Worm (Caenorhabditis elegans) whole organism, young adult: ENCODE data around the gene C17H11.5.

ENCODE experiments used
- C06A6.2 ChIP-seq: fragments of 200-800 bp; sonication (Bioruptor generic); conservative IDR thresholded peaks from 2 replicates; pipeline ENCODE4 v1.3.6; 2022; ENCODE audit warnings: missing genetic modification characterization, missing compliant biosample characterization
- F33H1.4 ChIP-seq: fragments of 200-800 bp; sonication (Bioruptor generic); IDR thresholded peaks from 2 replicates; pipeline ENCODE4 v1.3.6; 2022; ENCODE audit warnings: missing genetic modification reagents, missing genetic modification characterization, missing compliant biosample characterization
- F57A8.1 ChIP-seq: fragments of 200-800 bp; sonication (Bioruptor generic); optimal IDR thresholded peaks from 2 replicates; lab custom pipeline; 2018; ENCODE audit warnings: mild to moderate bottlenecking, missing genetic modification characterization, moderate library complexity, missing compliant biosample characterization
- K12H6.12 ChIP-seq: fragments of 200-800 bp; sonication (Bioruptor generic); optimal IDR thresholded peaks from 2 replicates; lab custom pipeline; 2018; ENCODE audit warnings: mild to moderate bottlenecking, missing genetic modification characterization, missing compliant biosample characterization
- T07F8.4 ChIP-seq: sonication (generic microtip); optimal IDR thresholded peaks from 2 replicates; lab custom pipeline; 2016; ENCODE audit warnings: mild to moderate bottlenecking, missing genetic modification characterization, moderate library complexity, missing compliant biosample characterization
- Y53G8AR.9 ChIP-seq: fragments of 200-800 bp; sonication (Bioruptor generic); conservative IDR thresholded peaks from 2 replicates; pipeline ENCODE4 v1.3.6; 2022; ENCODE audit warnings: missing genetic modification reagents, missing genetic modification characterization, missing compliant biosample characterization
- Y67H2A.10 ChIP-seq: fragments of 200-800 bp; sonication (Bioruptor generic); conservative IDR thresholded peaks from 2 replicates; pipeline ENCODE4 v1.3.6; 2022; ENCODE audit warnings: missing genetic modification reagents, missing genetic modification characterization, missing compliant biosample characterization
- akir-1 ChIP-seq: fragments of 200-800 bp; sonication (Bioruptor generic); optimal IDR thresholded peaks from 2 replicates; lab custom pipeline; 2018; ENCODE audit warnings: mild to moderate bottlenecking, missing genetic modification characterization, moderate library complexity, missing compliant biosample characterization
- attf-5 ChIP-seq: fragments of 200-800 bp; sonication (Bioruptor generic); optimal IDR thresholded peaks from 2 replicates; lab custom pipeline; 2018; ENCODE audit warnings: mild to moderate bottlenecking, missing genetic modification characterization, missing compliant biosample characterization
- attf-6 ChIP-seq: fragments of 200-800 bp; sonication (Bioruptor generic); IDR thresholded peaks from 2 replicates; pipeline ENCODE4 v1.3.6; 2022; ENCODE audit warnings: missing genetic modification reagents, missing genetic modification characterization, missing compliant biosample characterization
- ccch-3 ChIP-seq: fragments of 200-800 bp; sonication (Bioruptor generic); optimal IDR thresholded peaks from 2 replicates; lab custom pipeline; 2018; ENCODE audit warnings: mild to moderate bottlenecking, missing genetic modification characterization, missing compliant biosample characterization
- cebp-1 ChIP-seq, 2 experiments: fragments of 200-800 bp in 1 of 2; sonication (Bioruptor generic) in 1 of 2; sonication (generic microtip) in 1 of 2; IDR thresholded peaks in 1 of 2; optimal IDR thresholded peaks in 1 of 2; 2 replicates each; pipeline versions ENCODE4 v1.3.6 to Lab custom; 2017 to 2022; ENCODE audit warnings: missing compliant biosample characterization in 2 of 2, missing genetic modification characterization in 2 of 2, mild to moderate bottlenecking in 1 of 2, missing genetic modification reagents in 1 of 2, moderate library complexity in 1 of 2
- cebp-2 ChIP-seq: fragments of 200-800 bp; sonication (Bioruptor generic); IDR thresholded peaks from 2 replicates; pipeline ENCODE4 v1.3.6; 2022; ENCODE audit warnings: missing genetic modification characterization, missing compliant biosample characterization
- ceh-100 ChIP-seq: fragments of 200-800 bp; sonication (Bioruptor generic); IDR thresholded peaks from 2 replicates; pipeline ENCODE4 v1.3.6; 2022; ENCODE audit warnings: missing genetic modification reagents, missing genetic modification characterization, missing compliant biosample characterization
- ceh-27 ChIP-seq: fragments of 200-800 bp; sonication (Bioruptor generic); optimal IDR thresholded peaks from 2 replicates; lab custom pipeline; 2018; ENCODE audit warnings: mild to moderate bottlenecking, missing genetic modification characterization, moderate library complexity, missing compliant biosample characterization
- ceh-40 ChIP-seq: fragments of 200-800 bp; sonication (Bioruptor generic); IDR thresholded peaks from 2 replicates; pipeline ENCODE4 v1.3.6; 2022; ENCODE audit warnings: missing genetic modification characterization, missing compliant biosample characterization
- ceh-58 ChIP-seq: fragments of 200-800 bp; sonication (Bioruptor generic); IDR thresholded peaks from 2 replicates; pipeline ENCODE4 v1.3.6; 2022; ENCODE audit warnings: missing genetic modification characterization, missing compliant biosample characterization
- ceh-91 ChIP-seq: fragments of 200-800 bp; sonication (Bioruptor generic); IDR thresholded peaks from 2 replicates; pipeline ENCODE4 v1.3.6; 2022; ENCODE audit warnings: missing genetic modification reagents, missing genetic modification characterization, missing compliant biosample characterization
- chd-7 ChIP-seq: sonication (generic microtip); optimal IDR thresholded peaks from 2 replicates; lab custom pipeline; 2016; ENCODE audit warnings: mild to moderate bottlenecking, missing genetic modification characterization, moderate library complexity, missing compliant biosample characterization
- die-1 ChIP-seq: sonication (generic microtip); optimal IDR thresholded peaks from 2 replicates; lab custom pipeline; 2016; ENCODE audit warnings: missing genotype, mild to moderate bottlenecking, missing genetic modification characterization, missing compliant biosample characterization
- dox-1 ChIP-seq: fragments of 200-800 bp; sonication (Bioruptor generic); IDR thresholded peaks from 2 replicates; pipeline ENCODE4 v1.3.6; 2022; ENCODE audit warnings: missing genetic modification reagents, missing genetic modification characterization, missing compliant biosample characterization
- dpff-1 ChIP-seq: sonication (generic microtip); optimal IDR thresholded peaks from 2 replicates; lab custom pipeline; 2017; ENCODE audit warnings: mild to moderate bottlenecking, missing genetic modification characterization, missing compliant biosample characterization
- dpl-1 ChIP-seq: fragments of 150-350 bp; optimal IDR thresholded peaks from 2 replicates; lab custom pipeline; 2014; ENCODE audit warnings: missing biosample characterization, missing genetic modification reagents, missing genetic modification characterization
- egl-44 ChIP-seq: fragments of 200-800 bp; sonication (Bioruptor generic); IDR thresholded peaks from 2 replicates; pipeline ENCODE4 v1.3.6; 2022; ENCODE audit warnings: missing genetic modification reagents, missing genetic modification characterization, missing compliant biosample characterization
- ekl-4 ChIP-seq: fragments of 200-800 bp; sonication (Bioruptor generic); IDR thresholded peaks from 2 replicates; pipeline ENCODE4 v1.3.6; 2022; ENCODE audit warnings: missing genetic modification reagents, missing genetic modification characterization, missing compliant biosample characterization
- gei-17 ChIP-seq: fragments of 200-800 bp; sonication (Bioruptor generic); optimal IDR thresholded peaks from 2 replicates; lab custom pipeline; 2018; ENCODE audit warnings: mild to moderate bottlenecking, missing genetic modification characterization, missing compliant biosample characterization
- him-1 ChIP-seq: sonication (generic microtip); optimal IDR thresholded peaks from 2 replicates; lab custom pipeline; 2016; ENCODE audit warnings: missing genotype, missing genetic modification reagents, missing genetic modification characterization, missing compliant biosample characterization
- hmg-1.2 ChIP-seq: fragments of 200-800 bp; sonication (Bioruptor generic); IDR thresholded peaks from 2 replicates; pipeline ENCODE4 v1.3.6; 2022; ENCODE audit warnings: missing genetic modification reagents, missing genetic modification characterization, missing compliant biosample characterization
- hmg-20 ChIP-seq: fragments of 200-800 bp; sonication (Bioruptor generic); IDR thresholded peaks from 2 replicates; pipeline ENCODE4 v1.3.6; 2022; ENCODE audit warnings: missing genetic modification reagents, missing genetic modification characterization, missing compliant biosample characterization
- let-526 ChIP-seq: fragments of 200-800 bp; sonication (Bioruptor generic); IDR thresholded peaks from 2 replicates; pipeline ENCODE4 v1.3.6; 2022; ENCODE audit warnings: missing genetic modification reagents, missing genetic modification characterization, missing compliant biosample characterization
- lin-26 ChIP-seq: fragments of 200-800 bp; sonication (Bioruptor generic); IDR thresholded peaks from 2 replicates; pipeline ENCODE4 v1.3.6; 2022; ENCODE audit warnings: missing genetic modification reagents, missing genetic modification characterization, missing compliant biosample characterization
- madf-10 ChIP-seq: sonication (generic microtip); optimal IDR thresholded peaks from 2 replicates; lab custom pipeline; 2016; ENCODE audit warnings: mild to moderate bottlenecking, missing genetic modification characterization, missing compliant biosample characterization
- madf-3 ChIP-seq: fragments of 200-800 bp; sonication (Bioruptor generic); IDR thresholded peaks from 2 replicates; pipeline ENCODE4 v1.3.6; 2022; ENCODE audit warnings: missing genetic modification reagents, missing genetic modification characterization, missing compliant biosample characterization
- mes-4 ChIP-seq: sonication (generic microtip); optimal IDR thresholded peaks from 2 replicates; lab custom pipeline; 2016; ENCODE audit warnings: missing genotype, missing genetic modification characterization, missing compliant biosample characterization
- mxl-1 ChIP-seq: sonication (generic microtip); optimal IDR thresholded peaks from 2 replicates; lab custom pipeline; 2016; ENCODE audit warnings: missing genetic modification characterization, missing compliant biosample characterization
- nfya-2 ChIP-seq: fragments of 200-800 bp; sonication (Bioruptor generic); IDR thresholded peaks from 2 replicates; pipeline ENCODE4 v1.3.6; 2022; ENCODE audit warnings: missing genetic modification reagents, missing genetic modification characterization, missing compliant biosample characterization
- nhr-120 ChIP-seq: fragments of 200-800 bp; sonication (Bioruptor generic); IDR thresholded peaks from 2 replicates; pipeline ENCODE4 v1.3.6; 2022; ENCODE audit warnings: missing genetic modification characterization, missing compliant biosample characterization
- nhr-90 ChIP-seq: sonication (generic microtip); optimal IDR thresholded peaks from 2 replicates; lab custom pipeline; 2016; ENCODE audit warnings: missing genotype, mild to moderate bottlenecking, missing genetic modification characterization, missing compliant biosample characterization
- repo-1 ChIP-seq: sonication (generic microtip); optimal IDR thresholded peaks from 2 replicates; lab custom pipeline; 2017; ENCODE audit warnings: mild to moderate bottlenecking, missing genetic modification characterization, missing compliant biosample characterization
- rpc-1 ChIP-seq, 2 experiments: fragments of 150-350 bp in 1 of 2; sonication (generic microtip) in 1 of 2; optimal IDR thresholded peaks; 2 replicates each; lab custom pipeline; 2014 to 2018; ENCODE audit warnings: missing biosample characterization in 1 of 2, missing genetic modification characterization in 1 of 2, missing genetic modification reagents in 1 of 2, missing genotype in 1 of 2
- snpc-1.1 ChIP-seq: sonication (generic microtip); optimal IDR thresholded peaks from 2 replicates; lab custom pipeline; 2017; ENCODE audit warnings: missing genetic modification characterization, mild to moderate bottlenecking, missing compliant biosample characterization, antibody characterized with exemption, moderate library complexity, missing genotype, missing genetic modification reagents; ENCODE audit not compliant: insufficient read depth
- somi-1 ChIP-seq: fragments of 200-800 bp; sonication (Bioruptor generic); optimal IDR thresholded peaks from 2 replicates; lab custom pipeline; 2018; ENCODE audit warnings: mild to moderate bottlenecking, missing genetic modification characterization, missing compliant biosample characterization
- sptf-2 ChIP-seq: fragments of 200-800 bp; sonication (Bioruptor generic); optimal IDR thresholded peaks from 2 replicates; lab custom pipeline; 2018; ENCODE audit warnings: mild to moderate bottlenecking, missing genetic modification characterization, missing compliant biosample characterization
- tbp1 ChIP-seq: fragments of 200-800 bp; sonication (Bioruptor generic); optimal IDR thresholded peaks from 2 replicates; lab custom pipeline; 2018; ENCODE audit warnings: mild to moderate bottlenecking, missing genetic modification characterization, missing compliant biosample characterization
- xnd-1 ChIP-seq: sonication (generic microtip); optimal IDR thresholded peaks from 2 replicates; lab custom pipeline; 2016; ENCODE audit warnings: missing genotype, missing genetic modification reagents, missing genetic modification characterization, missing compliant biosample characterization
- ztf-25 ChIP-seq: fragments of 200-800 bp; sonication (Bioruptor generic); IDR thresholded peaks from 2 replicates; pipeline ENCODE4 v1.3.6; 2022; ENCODE audit warnings: missing genetic modification reagents, missing genetic modification characterization, missing compliant biosample characterization
- ztf-28 ChIP-seq: fragments of 200-800 bp; sonication (Bioruptor generic); IDR thresholded peaks from 2 replicates; pipeline ENCODE4 v1.3.6; 2022; ENCODE audit warnings: missing genetic modification reagents, missing genetic modification characterization, missing compliant biosample characterization
- ztf-6 ChIP-seq: fragments of 200-800 bp; sonication (Bioruptor generic); IDR thresholded peaks from 2 replicates; pipeline ENCODE4 v1.3.6; 2022; ENCODE audit warnings: missing genetic modification reagents, missing genetic modification characterization, missing compliant biosample characterization

Gene C17H11.5

DNA sequence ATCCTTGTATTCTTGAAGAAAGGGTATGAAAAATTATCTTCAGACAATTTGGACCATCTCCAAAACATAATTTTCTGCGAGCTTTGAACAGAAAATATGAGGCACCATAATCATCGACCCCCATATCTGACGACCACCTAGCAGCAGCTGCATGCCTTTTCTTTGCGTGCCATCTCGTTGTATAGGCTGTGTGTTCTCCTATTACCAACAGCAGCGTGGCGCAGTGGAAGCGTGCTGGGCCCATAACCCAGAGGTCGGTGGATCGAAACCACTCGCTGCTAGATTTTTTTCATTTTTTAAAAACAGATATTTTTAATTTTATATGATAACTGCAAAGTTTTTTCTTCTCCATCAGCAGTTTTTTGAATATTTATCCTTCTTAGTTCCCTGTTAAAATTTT lies 29.0 kb downstream of the C17H11.5 start (continued):
- TF ChIP-seq madf-3 (GFP tag; lab: Robert Waterston, UW) (0 out of 2 replicates have a peak, but pooled peaks have one; percentile 39), dpff-1 (tag; lab: Kevin White, UChicago) (no peak), ceh-100 (no peak), ceh-40 (peak; percentile 66; the same call in 1 of the 2 replicates), ztf-6 (no peak), let-526 (GFP tag; lab: Robert Waterston, UW) (peak; percentile 60; the same call in 1 of the 2 replicates), hmg-20 (0 out of 2 replicates have a peak, but pooled peaks have one; percentile 44), nfya-2 (GFP tag; lab: Robert Waterston, UW) (no peak), K12H6.12 (tag; lab: Kevin White, UChicago) (peak; percentile 32), cebp-2 (0 out of 2 replicates have a peak, but pooled peaks have one; percentile 63), cebp-1 (GFP tag; IDR thresholded peaks at IDR 0.05; lab: Robert Waterston, UW) (no peak), cebp-1 (tag; optimal IDR thresholded peaks at IDR 0.05; lab: Kevin White, UChicago) (no peak), xnd-1 (tag; lab: Kevin White, UChicago) (no peak), lin-26 (GFP tag; lab: Robert Waterston, UW) (peak; percentile 81), T07F8.4 (no peak), attf-5 (GFP tag; lab: Kevin White, UChicago) (no peak), die-1 (tag; lab: Kevin White, UChicago) (no peak), attf-6 (no peak), ceh-91 (no peak), akir-1 (GFP tag; lab: Kevin White, UChicago) (no peak), repo-1 (peak; percentile 6), madf-10 (tag; lab: Kevin White, UChicago) (no peak), ekl-4 (GFP tag; lab: Robert Waterston, UW) (peak; percentile 67; the same call in 1 of the 2 replicates), nhr-90 (tag; lab: Kevin White, UChicago) (no peak), chd-7 (tag; lab: Kevin White, UChicago) (no peak), C06A6.2 (GFP tag; lab: Robert Waterston, UW) (no peak), Y67H2A.10 (GFP tag; lab: Robert Waterston, UW) (no peak), rpc-1 (optimal IDR thresholded peaks at IDR 0.05; lab: Kevin White, UChicago) (peak; percentile 21), rpc-1 (tag; optimal IDR thresholded peaks at IDR 0.05; lab: Kevin White, UChicago) (peak; percentile 31), ceh-27 (peak; percentile 11), sptf-2 (GFP tag; lab: Kevin White, UChicago) (no peak), hmg-1.2 (peak; percentile 69), nhr-120 (GFP tag; lab: Robert Waterston, UW) (no peak), ztf-25 (GFP tag; lab: Robert Waterston, UW) (no peak), dpl-1 (no peak), ccch-3 (no peak), dox-1 (GFP tag; lab: Robert Waterston, UW) (no peak), him-1 (tag; lab: Kevin White, UChicago) (no peak), Y53G8AR.9 (GFP tag; lab: Robert Waterston, UW) (no peak), tbp1 (GFP tag; lab: Kevin White, UChicago) (peak; percentile 88), F57A8.1 (GFP tag; lab: Kevin White, UChicago) (no peak), somi-1 (GFP tag; lab: Kevin White, UChicago) (no peak), egl-44 (GFP tag; lab: Robert Waterston, UW) (no peak), ztf-28 (GFP tag; lab: Robert Waterston, UW) (0 out of 2 replicates have a peak, but pooled peaks have one; percentile 66), mes-4 (tag; lab: Kevin White, UChicago) (no peak), ceh-58 (GFP tag; lab: Robert Waterston, UW) (no peak), mxl-1 (tag; lab: Kevin White, UChicago) (no peak), F33H1.4 (GFP tag; lab: Robert Waterston, UW) (no peak), snpc-1.1 (tag; lab: Kevin White, UChicago) (no peak), gei-17 (GFP tag; lab: Kevin White, UChicago) (no peak)
